Fruit fly (Drosophila melanogaster): ENCODE measurements around the gene fws.

The fws gene

DNA sequence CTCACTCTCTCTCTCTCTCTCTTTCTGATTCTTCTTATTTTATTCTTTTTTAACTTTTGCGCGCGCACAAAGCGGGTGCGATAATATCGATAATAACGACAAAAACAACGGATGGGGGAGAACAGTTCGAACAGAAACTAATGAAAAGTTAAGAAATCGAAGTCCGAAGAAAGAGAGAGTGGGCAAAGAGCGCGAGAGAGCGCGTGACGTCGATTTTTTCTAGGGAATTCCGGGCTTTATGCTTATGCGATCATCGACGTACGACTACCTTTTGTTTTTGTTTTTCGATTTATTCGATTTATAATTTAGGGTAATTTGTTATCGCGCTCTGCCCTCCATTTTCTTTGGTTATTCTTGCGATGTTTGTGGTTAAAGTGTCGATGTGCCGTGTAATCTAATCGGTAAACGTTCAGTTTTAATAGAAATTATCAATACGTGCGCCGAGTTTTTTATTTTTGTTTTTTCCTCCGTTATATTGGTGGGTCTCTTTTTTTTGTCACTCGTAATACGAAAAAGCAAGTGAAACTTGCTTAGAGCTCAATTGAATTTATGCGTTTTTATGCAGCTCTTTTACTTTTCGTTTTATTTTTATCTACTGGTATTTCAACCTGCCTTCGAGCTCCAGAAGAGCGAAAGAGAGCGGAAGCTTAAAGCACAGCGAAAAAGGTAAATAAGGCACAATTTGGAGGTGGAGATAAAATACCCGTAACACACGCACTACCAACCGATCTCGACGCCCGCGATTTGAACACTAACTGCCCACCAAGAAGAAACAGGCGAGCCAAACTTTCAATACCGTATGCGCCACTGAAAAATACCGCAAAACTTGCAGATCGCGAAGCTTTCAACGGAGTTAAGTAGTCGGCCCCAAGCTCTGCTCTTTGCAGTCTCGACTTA, 31.0 kb downstream of the fws start, which contains the start of gene dl (continued):
- TF ChIP-seq CG7556 (GFP tag; optimal IDR thresholded peaks at IDR 0.05) (no peak), Dfd (GFP tag; optimal IDR thresholded peaks at IDR 0.05) (no peak), caup (GFP tag; optimal IDR thresholded peaks at IDR 0.05; ENCODE audit: severe bottlenecking) (no peak), nerfin-2 (GFP tag; IDR thresholded peaks at IDR 0.05; ENCODE audit: partially characterized antibody) (peak; percentile 37; the same call in 1 of the 2 replicates), HLH4C (GFP tag; IDR thresholded peaks at IDR 0.05; ENCODE audit: partially characterized antibody) (peak; percentile 39; the same call in 1 of the 3 replicates), CG6175 (GFP tag; IDR thresholded peaks at IDR 0.05) (0 out of 3 replicates have a peak, but pooled peaks have one; percentile 53), Blimp-1 (GFP tag; optimal IDR thresholded peaks at IDR 0.05) (peak; percentile 58), CG15269 (tag; optimal IDR thresholded peaks at IDR 0.05) (no peak), CG17361 (GFP tag; IDR thresholded peaks at IDR 0.05) (no peak; the same call in 2 of the 3 replicates), gem (tag; optimal IDR thresholded peaks at IDR 0.05) (peak; percentile 18), Doc2 (GFP tag; IDR thresholded peaks at IDR 0.05) (no peak), trh (GFP tag; optimal IDR thresholded peaks at IDR 0.05) (no peak), H2.0 (GFP tag; IDR thresholded peaks at IDR 0.05) (no peak), Rx (GFP tag; IDR thresholded peaks at IDR 0.05) (no peak), CG11085 (GFP tag; IDR thresholded peaks at IDR 0.05) (peak; percentile 31; the same call in 1 of the 2 replicates), sob (GFP tag; IDR thresholded peaks at IDR 0.05) (no peak), Doc3 (GFP tag; IDR thresholded peaks at IDR 0.05; ENCODE audit: partially characterized antibody) (no peak), br (optimal IDR thresholded peaks at IDR 0.05) (no peak), CG8359 (GFP tag; optimal IDR thresholded peaks at IDR 0.05; ENCODE audit: borderline replicate concordance) (no peak), CG10267 (tag; optimal IDR thresholded peaks at IDR 0.05) (no peak), Ptx1 (GFP tag; IDR thresholded peaks at IDR 0.05) (peak; percentile 20; the same call in 1 of the 2 replicates), CG1529 (GFP tag; optimal IDR thresholded peaks at IDR 0.05) (no peak), odd (GFP tag; optimal IDR thresholded peaks at IDR 0.05) (no peak), CHES-1-like (GFP tag; optimal IDR thresholded peaks at IDR 0.05) (no peak), maf-S (GFP tag; optimal IDR thresholded peaks at IDR 0.05) (no peak), onecut (GFP tag; IDR thresholded peaks at IDR 0.05) (0 out of 2 replicates have a peak, but pooled peaks have one; percentile 4), nmo (GFP tag; optimal IDR thresholded peaks at IDR 0.05) (no peak), seq (GFP tag; IDR thresholded peaks at IDR 0.05) (no peak), nom (GFP tag; optimal IDR thresholded peaks at IDR 0.05) (peak; percentile 18), Nf-YA (GFP tag; IDR thresholded peaks at IDR 0.05) (no peak), chif (GFP tag; optimal IDR thresholded peaks at IDR 0.05) (no peak), Nf-YC (tag; optimal IDR thresholded peaks at IDR 0.05) (no peak), bigmax (GFP tag; optimal IDR thresholded peaks at IDR 0.05) (no peak), Rfx (GFP tag; IDR thresholded peaks at IDR 0.05) (peak; percentile 27; the same call in 1 of the 2 replicates), CG18476 (GFP tag; optimal IDR thresholded peaks at IDR 0.05) (no peak), CG9797 (GFP tag; optimal IDR thresholded peaks at IDR 0.05) (no peak), CG7357 (GFP tag; IDR thresholded peaks at IDR 0.05) (no peak), Vsx1 (GFP tag; optimal IDR thresholded peaks at IDR 0.05) (no peak), CG34376 (GFP tag; optimal IDR thresholded peaks at IDR 0.05) (peak; percentile 46), pzg (GFP tag; optimal IDR thresholded peaks at IDR 0.05) (peak; percentile 3), jigr1 (GFP tag; IDR thresholded peaks at IDR 0.05) (no peak), tna (GFP tag; IDR thresholded peaks at IDR 0.05; ENCODE audit: partially characterized antibody) (no peak), Dek (tag; optimal IDR thresholded peaks at IDR 0.05) (no peak), Gug (GFP tag; IDR thresholded peaks at IDR 0.05) (no peak), CG9727 (GFP tag; optimal IDR thresholded peaks at IDR 0.05) (no peak), CG16779 (GFP tag; IDR thresholded peaks at IDR 0.05) (no peak), Elba2 (GFP tag; optimal IDR thresholded peaks at IDR 0.05) (no peak), bcd (GFP tag; optimal IDR thresholded peaks at IDR 0.05) (no peak), D19A (tag; optimal IDR thresholded peaks at IDR 0.05) (peak; percentile 10)

All from whole organism, embryonic.